Worm (Caenorhabditis elegans) whole organism, young adult: ENCODE data around the gene lin-15A.
A peak's percentile ranks its signal among the peaks of the same experiment; 100 is the strongest.

ENCODE experiments used
- B0019.2 ChIP-seq: fragments of 200-800 bp; sonication (Bioruptor generic); conservative IDR thresholded peaks from 2 replicates; pipeline ENCODE4 v1.3.6; 2022; ENCODE audit warnings: missing genetic modification reagents, missing genetic modification characterization, missing compliant biosample characterization
- B0035.1 ChIP-seq: sonication (generic microtip); optimal IDR thresholded peaks from 2 replicates; lab custom pipeline; 2016; ENCODE audit warnings: missing genetic modification characterization, mild to moderate bottlenecking, missing compliant biosample characterization, missing genotype, missing genetic modification reagents
- B0261.1 ChIP-seq: sonication (generic microtip); optimal IDR thresholded peaks from 2 replicates; lab custom pipeline; 2016; ENCODE audit warnings: mild to moderate bottlenecking, missing genetic modification characterization, moderate library complexity, missing compliant biosample characterization
- C06A6.2 ChIP-seq: fragments of 200-800 bp; sonication (Bioruptor generic); conservative IDR thresholded peaks from 2 replicates; pipeline ENCODE4 v1.3.6; 2022; ENCODE audit warnings: missing genetic modification characterization, missing compliant biosample characterization
- C17E4.6 ChIP-seq: fragments of 200-800 bp; sonication (Bioruptor generic); IDR thresholded peaks from 2 replicates; pipeline ENCODE4 v1.3.6; 2022; ENCODE audit warnings: missing genetic modification reagents, missing genetic modification characterization, missing compliant biosample characterization
- F23B12.7 ChIP-seq: sonication (generic microtip); optimal IDR thresholded peaks from 2 replicates; lab custom pipeline; 2017; ENCODE audit warnings: missing genetic modification characterization, mild to moderate bottlenecking, missing compliant biosample characterization, antibody characterized with exemption, moderate library complexity; ENCODE audit not compliant: insufficient read depth
- F33H1.4 ChIP-seq: fragments of 200-800 bp; sonication (Bioruptor generic); IDR thresholded peaks from 2 replicates; pipeline ENCODE4 v1.3.6; 2022; ENCODE audit warnings: missing genetic modification reagents, missing genetic modification characterization, missing compliant biosample characterization
- F57A8.1 ChIP-seq: fragments of 200-800 bp; sonication (Bioruptor generic); optimal IDR thresholded peaks from 2 replicates; lab custom pipeline; 2018; ENCODE audit warnings: mild to moderate bottlenecking, missing genetic modification characterization, moderate library complexity, missing compliant biosample characterization
- F57C9.4 ChIP-seq: sonication (generic microtip); optimal IDR thresholded peaks from 2 replicates; lab custom pipeline; 2017; ENCODE audit warnings: mild to moderate bottlenecking, missing genetic modification characterization, missing compliant biosample characterization
- K12H6.12 ChIP-seq: fragments of 200-800 bp; sonication (Bioruptor generic); optimal IDR thresholded peaks from 2 replicates; lab custom pipeline; 2018; ENCODE audit warnings: mild to moderate bottlenecking, missing genetic modification characterization, missing compliant biosample characterization
- T07F8.4 ChIP-seq: sonication (generic microtip); optimal IDR thresholded peaks from 2 replicates; lab custom pipeline; 2016; ENCODE audit warnings: mild to moderate bottlenecking, missing genetic modification characterization, moderate library complexity, missing compliant biosample characterization
- T26A5.8 ChIP-seq: sonication (generic microtip); optimal IDR thresholded peaks from 2 replicates; lab custom pipeline; 2016; ENCODE audit warnings: missing genetic modification characterization, missing compliant biosample characterization
- Y67H2A.10 ChIP-seq: fragments of 200-800 bp; sonication (Bioruptor generic); conservative IDR thresholded peaks from 2 replicates; pipeline ENCODE4 v1.3.6; 2022; ENCODE audit warnings: missing genetic modification reagents, missing genetic modification characterization, missing compliant biosample characterization
- ama-1 ChIP-seq, 3 experiments: fragments of 150-350 bp in 1 of 3; sonication (generic microtip) in 2 of 3; optimal IDR thresholded peaks; 2 replicates each; lab custom pipeline; 2014 to 2018; ENCODE audit warnings: missing biosample characterization in 2 of 3, missing genetic modification characterization in 2 of 3, missing genetic modification reagents in 2 of 3
- attf-3 ChIP-seq: fragments of 200-800 bp; sonication (Bioruptor generic); conservative IDR thresholded peaks from 2 replicates; pipeline ENCODE4 v1.3.6; 2022; ENCODE audit warnings: missing genetic modification reagents, missing genetic modification characterization, missing compliant biosample characterization
- attf-5 ChIP-seq: fragments of 200-800 bp; sonication (Bioruptor generic); optimal IDR thresholded peaks from 2 replicates; lab custom pipeline; 2018; ENCODE audit warnings: mild to moderate bottlenecking, missing genetic modification characterization, missing compliant biosample characterization
- bed-2 ChIP-seq: fragments of 200-800 bp; sonication (Bioruptor generic); IDR thresholded peaks from 2 replicates; pipeline ENCODE4 v1.3.6; 2022; ENCODE audit warnings: missing genetic modification reagents, missing genetic modification characterization, missing compliant biosample characterization
- ceh-100 ChIP-seq: fragments of 200-800 bp; sonication (Bioruptor generic); IDR thresholded peaks from 2 replicates; pipeline ENCODE4 v1.3.6; 2022; ENCODE audit warnings: missing genetic modification reagents, missing genetic modification characterization, missing compliant biosample characterization
- ceh-40 ChIP-seq: fragments of 200-800 bp; sonication (Bioruptor generic); IDR thresholded peaks from 2 replicates; pipeline ENCODE4 v1.3.6; 2022; ENCODE audit warnings: missing genetic modification characterization, missing compliant biosample characterization
- ceh-79 ChIP-seq: sonication (generic microtip); optimal IDR thresholded peaks from 2 replicates; lab custom pipeline; 2017; ENCODE audit warnings: mild to moderate bottlenecking, missing genetic modification characterization, missing compliant biosample characterization
- dox-1 ChIP-seq: fragments of 200-800 bp; sonication (Bioruptor generic); IDR thresholded peaks from 2 replicates; pipeline ENCODE4 v1.3.6; 2022; ENCODE audit warnings: missing genetic modification reagents, missing genetic modification characterization, missing compliant biosample characterization
- dpff-1 ChIP-seq: sonication (generic microtip); optimal IDR thresholded peaks from 2 replicates; lab custom pipeline; 2017; ENCODE audit warnings: mild to moderate bottlenecking, missing genetic modification characterization, missing compliant biosample characterization
- egl-44 ChIP-seq: fragments of 200-800 bp; sonication (Bioruptor generic); IDR thresholded peaks from 2 replicates; pipeline ENCODE4 v1.3.6; 2022; ENCODE audit warnings: missing genetic modification reagents, missing genetic modification characterization, missing compliant biosample characterization
- egrh-3 ChIP-seq: fragments of 200-800 bp; sonication (Bioruptor generic); IDR thresholded peaks from 2 replicates; pipeline ENCODE4 v1.3.6; 2022; ENCODE audit warnings: missing genetic modification reagents, missing genetic modification characterization, missing compliant biosample characterization
- fkh-3 ChIP-seq: sonication (generic microtip); optimal IDR thresholded peaks from 2 replicates; lab custom pipeline; 2016; ENCODE audit warnings: mild to moderate bottlenecking, missing genetic modification characterization, missing compliant biosample characterization
- let-526 ChIP-seq: fragments of 200-800 bp; sonication (Bioruptor generic); IDR thresholded peaks from 2 replicates; pipeline ENCODE4 v1.3.6; 2022; ENCODE audit warnings: missing genetic modification reagents, missing genetic modification characterization, missing compliant biosample characterization
- lin-26 ChIP-seq: fragments of 200-800 bp; sonication (Bioruptor generic); IDR thresholded peaks from 2 replicates; pipeline ENCODE4 v1.3.6; 2022; ENCODE audit warnings: missing genetic modification reagents, missing genetic modification characterization, missing compliant biosample characterization
- lin-35 ChIP-seq, 3 experiments: fragments of 150-350 bp in 2 of 3; sonication (generic microtip) in 1 of 3; optimal IDR thresholded peaks; 2 replicates each; lab custom pipeline; 2014 to 2018; ENCODE audit warnings: missing biosample characterization in 3 of 3, missing genetic modification characterization in 3 of 3, missing genetic modification reagents in 3 of 3
- lin-40 ChIP-seq: sonication (generic microtip); optimal IDR thresholded peaks from 2 replicates; lab custom pipeline; 2016; ENCODE audit warnings: missing genetic modification characterization, mild to moderate bottlenecking, missing compliant biosample characterization, missing genotype, missing genetic modification reagents
- lsy-27 ChIP-seq: sonication (generic microtip); optimal IDR thresholded peaks from 2 replicates; lab custom pipeline; 2017; ENCODE audit warnings: missing genetic modification characterization, mild to moderate bottlenecking, missing compliant biosample characterization, antibody characterized with exemption, missing genotype, borderline replicate concordance; ENCODE audit not compliant: insufficient read depth
- madf-10 ChIP-seq: sonication (generic microtip); optimal IDR thresholded peaks from 2 replicates; lab custom pipeline; 2016; ENCODE audit warnings: mild to moderate bottlenecking, missing genetic modification characterization, missing compliant biosample characterization
- mxl-1 ChIP-seq: sonication (generic microtip); optimal IDR thresholded peaks from 2 replicates; lab custom pipeline; 2016; ENCODE audit warnings: missing genetic modification characterization, missing compliant biosample characterization
- nfya-2 ChIP-seq: fragments of 200-800 bp; sonication (Bioruptor generic); IDR thresholded peaks from 2 replicates; pipeline ENCODE4 v1.3.6; 2022; ENCODE audit warnings: missing genetic modification reagents, missing genetic modification characterization, missing compliant biosample characterization
- nhr-120 ChIP-seq: fragments of 200-800 bp; sonication (Bioruptor generic); IDR thresholded peaks from 2 replicates; pipeline ENCODE4 v1.3.6; 2022; ENCODE audit warnings: missing genetic modification characterization, missing compliant biosample characterization
- nhr-179 ChIP-seq: sonication (generic microtip); optimal IDR thresholded peaks from 2 replicates; lab custom pipeline; 2016; ENCODE audit warnings: mild to moderate bottlenecking, missing genetic modification characterization, missing compliant biosample characterization
- nhr-80 ChIP-seq: sonication (generic microtip); optimal IDR thresholded peaks from 2 replicates; lab custom pipeline; 2016; ENCODE audit warnings: missing genetic modification characterization, missing compliant biosample characterization
- nhr-90 ChIP-seq: sonication (generic microtip); optimal IDR thresholded peaks from 2 replicates; lab custom pipeline; 2016; ENCODE audit warnings: missing genotype, mild to moderate bottlenecking, missing genetic modification characterization, missing compliant biosample characterization
- sdz-38 ChIP-seq: sonication (generic microtip); optimal IDR thresholded peaks from 2 replicates; lab custom pipeline; 2016; ENCODE audit warnings: missing genotype, missing genetic modification characterization, missing compliant biosample characterization
- sea-2 ChIP-seq: fragments of 200-800 bp; sonication (Bioruptor generic); IDR thresholded peaks from 2 replicates; pipeline ENCODE4 v1.3.6; 2022; ENCODE audit warnings: missing genetic modification characterization, missing compliant biosample characterization
- snpc-3.4 ChIP-seq: sonication (generic microtip); optimal IDR thresholded peaks from 2 replicates; lab custom pipeline; 2017; ENCODE audit warnings: missing genetic modification characterization, mild to moderate bottlenecking, missing compliant biosample characterization, antibody characterized with exemption, moderate library complexity, missing genotype, missing genetic modification reagents
- tlf-1 ChIP-seq: fragments of 200-800 bp; sonication (Bioruptor generic); optimal IDR thresholded peaks from 2 replicates; lab custom pipeline; 2018; ENCODE audit warnings: mild to moderate bottlenecking, missing genetic modification characterization, missing compliant biosample characterization
- xnd-1 ChIP-seq: sonication (generic microtip); optimal IDR thresholded peaks from 2 replicates; lab custom pipeline; 2016; ENCODE audit warnings: missing genotype, missing genetic modification reagents, missing genetic modification characterization, missing compliant biosample characterization
- ztf-22 ChIP-seq: fragments of 200-800 bp; sonication (Bioruptor generic); optimal IDR thresholded peaks from 2 replicates; lab custom pipeline; 2018; ENCODE audit warnings: mild to moderate bottlenecking, missing genetic modification characterization, moderate library complexity, missing compliant biosample characterization
- ztf-25 ChIP-seq: fragments of 200-800 bp; sonication (Bioruptor generic); IDR thresholded peaks from 2 replicates; pipeline ENCODE4 v1.3.6; 2022; ENCODE audit warnings: missing genetic modification reagents, missing genetic modification characterization, missing compliant biosample characterization

Gene lin-15A

DNA sequence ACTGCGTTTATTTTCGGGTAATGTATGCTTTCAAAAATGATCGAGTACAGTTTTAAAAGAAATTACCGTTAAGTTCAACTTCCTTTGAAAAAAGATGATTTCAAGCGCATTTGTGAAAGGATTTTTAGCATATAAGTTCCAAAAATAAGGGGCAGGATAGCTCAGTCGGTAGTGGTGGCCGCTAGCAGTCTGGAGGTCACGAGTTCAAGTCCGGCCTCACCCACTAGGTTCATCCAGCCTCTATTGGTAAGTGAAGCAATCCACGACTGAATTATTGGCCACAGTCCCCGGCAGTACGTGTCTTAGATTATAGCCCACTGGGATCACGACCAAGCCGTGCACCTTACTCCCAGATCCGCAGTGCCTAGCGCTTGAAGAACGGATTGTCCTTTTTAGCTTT, 14.8 kb upstream of the lin-15A start (continued):
- TF ChIP-seq ceh-40 (GFP tag; lab: Robert Waterston, UW) (no peak), ztf-22 (GFP tag; lab: Kevin White, UChicago) (no peak), K12H6.12 (tag; lab: Kevin White, UChicago) (no peak), egrh-3 (GFP tag; lab: Robert Waterston, UW) (no peak)
- TF ChIP-seq, all 124 proteins: peak for 3

DNA sequence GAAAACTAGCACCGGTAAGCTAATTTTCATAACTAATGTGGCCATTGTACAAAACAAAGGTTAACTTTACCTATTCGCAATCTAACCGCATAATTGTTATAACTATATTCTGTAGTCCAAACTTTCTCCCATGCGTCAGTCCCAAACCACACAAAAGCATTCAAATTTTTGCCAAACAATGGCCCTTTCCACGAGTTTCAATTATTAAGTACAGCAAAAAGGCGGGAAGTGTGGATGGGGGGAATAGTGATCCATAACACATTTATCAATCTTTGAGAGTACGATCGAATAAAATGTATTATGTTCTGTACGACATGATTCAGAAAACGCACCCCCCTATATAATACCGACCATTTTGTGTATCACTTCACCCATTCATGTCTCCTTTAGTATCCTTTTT, 13.4 kb upstream of the lin-15A start, which contains the start of gene ZK662.6:
Gene ZK662.6, plus strand, starts transcription at position 301 of the 400 bp plus-strand sequence.
- TF ChIP-seq egrh-3 (GFP tag; lab: Robert Waterston, UW) (no peak), B0261.1 (tag; lab: Kevin White, UChicago) (no peak), T26A5.8 (no peak), F33H1.4 (GFP tag; lab: Robert Waterston, UW) (no peak), madf-10 (tag; lab: Kevin White, UChicago) (no peak), attf-5 (GFP tag; lab: Kevin White, UChicago) (no peak), sea-2 (GFP tag; lab: Robert Waterston, UW) (no peak), ceh-100 (GFP tag; lab: Robert Waterston, UW) (no peak), dpff-1 (tag; lab: Kevin White, UChicago) (no peak), sdz-38 (tag; lab: Kevin White, UChicago) (no peak), F57A8.1 (GFP tag; lab: Kevin White, UChicago) (no peak), lin-40 (tag; lab: Kevin White, UChicago) (no peak), egl-44 (GFP tag; lab: Robert Waterston, UW) (no peak)

DNA sequence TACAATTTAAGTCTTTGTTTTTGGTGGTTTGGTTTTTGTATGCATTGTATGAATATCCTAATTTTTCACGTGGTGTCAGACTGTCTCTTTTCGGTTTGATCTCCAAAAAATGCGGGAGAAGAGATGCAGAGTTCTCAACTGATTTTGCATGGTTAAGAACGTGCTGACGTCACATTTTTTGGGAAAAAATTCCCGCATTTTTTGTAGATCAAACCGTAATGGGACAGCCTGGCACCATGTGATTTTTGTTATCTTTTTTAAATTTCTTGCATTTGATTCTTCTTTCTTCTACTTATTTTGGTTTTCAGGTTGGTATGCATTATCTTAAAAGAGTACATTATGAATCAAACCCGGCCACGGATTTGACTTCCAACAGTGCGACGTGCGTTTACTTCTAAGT, 10.4 kb upstream of the lin-15A start, which contains the start of gene ZK662.5:
Gene ZK662.5, plus strand, starts transcription at position 301 of the 400 bp plus-strand sequence.
- TF ChIP-seq T07F8.4 (tag; lab: Kevin White, UChicago) (no peak), lin-26 (GFP tag; lab: Robert Waterston, UW) (no peak), nhr-90 (no peak), nfya-2 (no peak), tlf-1 (GFP tag; lab: Kevin White, UChicago) (no peak), attf-5 (GFP tag; lab: Kevin White, UChicago) (no peak), F23B12.7 (tag; lab: Kevin White, UChicago) (no peak), B0019.2 (GFP tag; lab: Robert Waterston, UW) (no peak), ceh-79 (tag; lab: Kevin White, UChicago) (no peak), attf-3 (no peak), ztf-22 (GFP tag; lab: Kevin White, UChicago) (no peak), F57C9.4 (no peak), dpff-1 (tag; lab: Kevin White, UChicago) (no peak), snpc-3.4 (tag; lab: Kevin White, UChicago) (no peak), let-526 (GFP tag; lab: Robert Waterston, UW) (no peak)

DNA sequence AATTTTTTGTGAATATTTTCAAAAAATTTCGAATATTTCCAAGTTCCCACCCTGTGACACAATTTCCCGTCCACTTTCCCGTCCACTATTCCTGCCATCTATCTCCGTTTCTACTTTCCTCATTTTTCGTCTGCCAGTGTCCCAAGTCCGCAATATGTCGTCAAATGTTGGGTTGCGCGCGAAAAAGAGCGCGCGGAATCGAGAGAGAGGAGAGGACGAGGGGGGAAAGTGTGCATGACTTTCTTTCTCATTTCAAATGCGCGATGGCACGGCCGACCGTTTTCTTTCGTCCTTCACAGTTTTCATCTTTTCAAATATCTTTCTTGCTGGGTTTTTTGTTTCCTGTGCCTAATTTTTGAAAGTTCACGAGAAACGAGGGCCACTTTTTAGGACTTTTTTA, 6.8 kb upstream of the lin-15A start:
- TF ChIP-seq nhr-179 = no peak
- no peak for TF ChIP-seq B0035.1 (tag; lab: Kevin White, UChicago)
- TF ChIP-seq egl-44 (GFP tag; lab: Robert Waterston, UW) = no peak
- TF ChIP-seq nhr-80 (tag; lab: Kevin White, UChicago) = peak; percentile 4
- TF ChIP-seq ztf-25 (GFP tag; lab: Robert Waterston, UW) = no peak
- TF ChIP-seq T07F8.4 (tag; lab: Kevin White, UChicago) = no peak
- no peak for TF ChIP-seq C17E4.6 (GFP tag; lab: Robert Waterston, UW)
- TF ChIP-seq Y67H2A.10 (GFP tag; lab: Robert Waterston, UW) = no peak
- TF ChIP-seq nhr-120 = no peak
- TF ChIP-seq dox-1 (GFP tag; lab: Robert Waterston, UW) = peak; percentile 46; the same call in 1 of the 2 replicates
- peak in 1 of 3 experiments; percentile 37 for TF ChIP-seq lin-35 (GFP tag; optimal IDR thresholded peaks at IDR 0.05; lab: Kevin White, UChicago)
- no peak for TF ChIP-seq nhr-90
- no peak for TF ChIP-seq C06A6.2
- TF ChIP-seq bed-2 (GFP tag; lab: Robert Waterston, UW) = no peak
- no peak for TF ChIP-seq ceh-40 (GFP tag; lab: Robert Waterston, UW)
- TF ChIP-seq xnd-1 = no peak
- TF ChIP-seq mxl-1 (tag; lab: Kevin White, UChicago) = no peak
- no peak for TF ChIP-seq fkh-3 (tag; lab: Kevin White, UChicago)
- TF ChIP-seq ama-1 (optimal IDR thresholded peaks at IDR 0.05; lab: Kevin White, UChicago) = no peak
- no peak for TF ChIP-seq ama-1 (GFP tag; optimal IDR thresholded peaks at IDR 0.05; lab: Kevin White, UChicago)
- TF ChIP-seq lsy-27 (tag; lab: Kevin White, UChicago) = no peak
